Worm (Caenorhabditis elegans) whole organism, mixed stage, embryonic: ENCODE measurements around the gene nsun-5.

ENCODE experiments used
- M03D4.4 ChIP-seq: sonication (generic microtip); optimal IDR thresholded peaks from 2 replicates; lab custom pipeline; 2017; ENCODE audit warnings: mild to moderate bottlenecking, missing genetic modification characterization, missing compliant biosample characterization
- bed-3 ChIP-seq: fragments of 200-800 bp; sonication (Bioruptor generic); optimal IDR thresholded peaks from 3 replicates; lab custom pipeline; 2018; ENCODE audit warnings: mild to moderate bottlenecking, missing genetic modification characterization, moderate library complexity, missing compliant biosample characterization
- blmp-1 ChIP-seq: fragments of 150-350 bp; optimal IDR thresholded peaks from 2 replicates; lab custom pipeline; 2014; ENCODE audit warnings: missing biosample characterization, missing genetic modification characterization
- ceh-39 ChIP-seq: fragments of 150-350 bp; optimal IDR thresholded peaks from 2 replicates; lab custom pipeline; 2014; ENCODE audit warnings: missing biosample characterization, missing genetic modification characterization
- ceh-83 ChIP-seq: fragments of 200-800 bp; sonication (Bioruptor generic); optimal IDR thresholded peaks from 2 replicates; lab custom pipeline; 2018; ENCODE audit warnings: mild to moderate bottlenecking, missing genetic modification characterization, missing compliant biosample characterization
- ces-1 ChIP-seq: fragments of 150-350 bp; optimal IDR thresholded peaks from 2 replicates; lab custom pipeline; 2014; ENCODE audit warnings: missing biosample characterization, missing genetic modification reagents, missing genetic modification characterization
- cnd-1 ChIP-seq: fragments of 200-800 bp; sonication (Bioruptor generic); optimal IDR thresholded peaks from 2 replicates; lab custom pipeline; 2018; ENCODE audit warnings: mild to moderate bottlenecking, missing genetic modification characterization, missing compliant biosample characterization
- drap-1 ChIP-seq: fragments of 200-800 bp; sonication (Bioruptor generic); optimal IDR thresholded peaks from 3 replicates; lab custom pipeline; 2018; ENCODE audit warnings: mild to moderate bottlenecking, missing genetic modification characterization, missing compliant biosample characterization
- elt-1 ChIP-seq: sonication (generic microtip); optimal IDR thresholded peaks from 2 replicates; lab custom pipeline; 2017; ENCODE audit warnings: missing genetic modification characterization, mild to moderate bottlenecking, missing compliant biosample characterization, antibody characterized with exemption, moderate library complexity, borderline replicate concordance; ENCODE audit not compliant: insufficient read depth
- elt-3 ChIP-seq: fragments of 150-350 bp; optimal IDR thresholded peaks from 2 replicates; lab custom pipeline; 2014; ENCODE audit warnings: missing biosample characterization, missing genetic modification characterization
- flh-1 ChIP-seq: fragments of 200-800 bp; sonication (Bioruptor generic); optimal IDR thresholded peaks from 2 replicates; lab custom pipeline; 2018; ENCODE audit warnings: mild to moderate bottlenecking, missing genetic modification characterization, moderate library complexity, missing compliant biosample characterization
- ham-2 ChIP-seq: fragments of 200-800 bp; sonication (Bioruptor generic); optimal IDR thresholded peaks from 2 replicates; lab custom pipeline; 2018; ENCODE audit warnings: mild to moderate bottlenecking, missing genetic modification characterization, missing compliant biosample characterization
- hlh-1 ChIP-seq: fragments of 150-350 bp; optimal IDR thresholded peaks from 2 replicates; lab custom pipeline; 2014; ENCODE audit warnings: missing biosample characterization, missing genetic modification reagents, missing genetic modification characterization
- lin-13 ChIP-seq: fragments of 150-350 bp; optimal IDR thresholded peaks from 2 replicates; lab custom pipeline; 2014; ENCODE audit warnings: missing biosample characterization, missing genetic modification characterization
- lin-32 ChIP-seq: fragments of 200-800 bp; sonication (Bioruptor generic); optimal IDR thresholded peaks from 2 replicates; lab custom pipeline; 2018; ENCODE audit warnings: mild to moderate bottlenecking, missing genetic modification characterization, missing compliant biosample characterization
- lsy-2 ChIP-seq: fragments of 150-350 bp; optimal IDR thresholded peaks from 2 replicates; lab custom pipeline; 2014; ENCODE audit warnings: missing biosample characterization, missing genetic modification characterization
- mab-5 ChIP-seq: fragments of 150-350 bp; optimal IDR thresholded peaks from 2 replicates; lab custom pipeline; 2014; ENCODE audit warnings: missing biosample characterization, missing genetic modification characterization
- mep-1 ChIP-seq: fragments of 150-350 bp; optimal IDR thresholded peaks from 2 replicates; lab custom pipeline; 2017; ENCODE audit warnings: missing biosample characterization, missing genetic modification reagents, missing genetic modification characterization, inconsistent platforms
- mls-2 ChIP-seq: sonication (generic microtip); optimal IDR thresholded peaks from 2 replicates; lab custom pipeline; 2016; ENCODE audit warnings: mild to moderate bottlenecking, missing genetic modification characterization, moderate library complexity, missing compliant biosample characterization
- nhr-2 ChIP-seq: fragments of 150-350 bp; optimal IDR thresholded peaks from 2 replicates; lab custom pipeline; 2014; ENCODE audit warnings: missing biosample characterization, missing genetic modification characterization
- nhr-237 ChIP-seq: fragments of 150-350 bp; optimal IDR thresholded peaks from 2 replicates; lab custom pipeline; 2014; ENCODE audit warnings: missing biosample characterization, missing genetic modification characterization
- nhr-28 ChIP-seq: fragments of 150-350 bp; optimal IDR thresholded peaks from 2 replicates; lab custom pipeline; 2014; ENCODE audit warnings: missing biosample characterization, missing genetic modification characterization
- nhr-76 ChIP-seq: sonication (generic microtip); optimal IDR thresholded peaks from 2 replicates; lab custom pipeline; 2017; ENCODE audit warnings: missing biosample characterization, missing genetic modification characterization
- pha-4 ChIP-seq: fragments of 150-350 bp; optimal IDR thresholded peaks from 2 replicates; lab custom pipeline; 2018; ENCODE audit warnings: missing biosample characterization, missing genetic modification reagents, missing genetic modification characterization
- sptf-1 ChIP-seq: sonication (generic microtip); optimal IDR thresholded peaks from 2 replicates; lab custom pipeline; 2017; ENCODE audit warnings: mild to moderate bottlenecking, missing genetic modification characterization, moderate library complexity, missing compliant biosample characterization
- tbx-8 ChIP-seq: fragments of 200-800 bp; sonication (Bioruptor generic); optimal IDR thresholded peaks from 2 replicates; lab custom pipeline; 2018; ENCODE audit warnings: mild to moderate bottlenecking, missing genetic modification characterization, moderate library complexity, missing compliant biosample characterization
- unc-120 ChIP-seq: sonication (generic microtip); optimal IDR thresholded peaks from 2 replicates; lab custom pipeline; 2017; ENCODE audit warnings: missing genetic modification characterization, missing compliant biosample characterization; ENCODE audit not compliant: poor library complexity, severe bottlenecking
- unc-62 ChIP-seq: fragments of 150-350 bp; optimal IDR thresholded peaks from 2 replicates; lab custom pipeline; 2014; ENCODE audit warnings: missing biosample characterization, missing genetic modification reagents, missing genetic modification characterization
- zip-8 ChIP-seq: fragments of 150-350 bp; optimal IDR thresholded peaks from 2 replicates; lab custom pipeline; 2014; ENCODE audit warnings: missing biosample characterization, missing genetic modification characterization
- ztf-11 ChIP-seq: fragments of 150-350 bp; optimal IDR thresholded peaks from 2 replicates; lab custom pipeline; 2014; ENCODE audit warnings: missing biosample characterization, missing genetic modification characterization

The nsun-5 gene

DNA sequence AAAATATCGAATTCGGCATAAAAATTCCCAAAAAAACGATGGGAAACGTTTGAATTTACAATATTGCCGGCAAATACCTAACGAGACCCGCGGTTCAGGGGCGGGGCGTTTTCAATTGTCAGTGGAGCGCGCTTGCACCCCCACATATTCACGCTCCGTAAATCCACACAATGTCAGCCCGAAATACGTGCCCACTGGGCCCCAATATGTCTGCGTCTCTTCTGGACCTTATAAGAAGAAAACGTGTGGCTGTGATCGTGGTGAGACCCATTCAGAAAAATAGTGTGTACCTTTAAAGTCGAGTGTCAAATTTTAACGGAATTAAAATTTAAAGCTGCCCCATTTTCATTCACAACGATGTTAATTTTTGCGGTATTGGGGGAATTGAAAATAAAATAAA lies 35.1 kb downstream of the nsun-5 start:
- TF ChIP-seq nhr-2 (tag; lab: Kevin White, UChicago), result no peak
- TF ChIP-seq lin-13 (tag; lab: Kevin White, UChicago), result peak; percentile 42
- TF ChIP-seq mep-1 (tag; lab: Kevin White, UChicago), result peak; percentile 10
- no peak for TF ChIP-seq ztf-11 (tag; lab: Kevin White, UChicago)
- TF ChIP-seq hlh-1 (tag; lab: Kevin White, UChicago), result no peak
- no peak for TF ChIP-seq nhr-76 (tag; lab: Kevin White, UChicago)

DNA sequence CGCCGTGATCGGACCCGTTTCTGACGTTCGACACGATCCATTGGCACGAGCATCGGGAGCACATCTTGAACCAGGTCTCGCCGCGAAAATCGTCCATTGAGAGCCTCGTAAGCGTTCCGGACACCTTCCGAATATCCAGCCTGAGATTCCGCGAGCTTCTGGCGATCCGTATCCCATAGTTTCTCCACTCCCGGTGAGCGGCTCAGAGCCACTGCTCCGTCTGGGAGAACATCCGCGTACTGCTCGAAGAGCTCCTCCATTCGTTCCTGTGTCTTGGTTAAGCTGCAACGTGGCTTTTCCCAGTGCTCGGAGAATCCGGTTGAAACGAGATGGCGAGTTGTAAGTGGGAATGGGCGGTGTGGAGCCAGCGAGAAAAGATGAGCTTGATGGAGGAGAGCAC lies 35.7 kb downstream of the nsun-5 start:
- TF ChIP-seq pha-4 (tag; lab: Kevin White, UChicago), result no peak
- TF ChIP-seq ztf-11 (tag; lab: Kevin White, UChicago), result no peak
- no peak for TF ChIP-seq M03D4.4 (tag; lab: Kevin White, UChicago)
- no peak for TF ChIP-seq unc-62
- TF ChIP-seq ceh-39 (tag; lab: Kevin White, UChicago), result no peak
- TF ChIP-seq elt-3, result no peak
- TF ChIP-seq drap-1 (GFP tag; lab: Kevin White, UChicago), result no peak
- TF ChIP-seq sptf-1, result no peak
- TF ChIP-seq ceh-83 (GFP tag; lab: Kevin White, UChicago), result no peak
- no peak for TF ChIP-seq lin-32 (GFP tag; lab: Kevin White, UChicago)
- no peak for TF ChIP-seq hlh-1 (tag; lab: Kevin White, UChicago)
- TF ChIP-seq nhr-28 (tag; lab: Kevin White, UChicago), result no peak
- no peak for TF ChIP-seq bed-3 (GFP tag; lab: Kevin White, UChicago)

DNA sequence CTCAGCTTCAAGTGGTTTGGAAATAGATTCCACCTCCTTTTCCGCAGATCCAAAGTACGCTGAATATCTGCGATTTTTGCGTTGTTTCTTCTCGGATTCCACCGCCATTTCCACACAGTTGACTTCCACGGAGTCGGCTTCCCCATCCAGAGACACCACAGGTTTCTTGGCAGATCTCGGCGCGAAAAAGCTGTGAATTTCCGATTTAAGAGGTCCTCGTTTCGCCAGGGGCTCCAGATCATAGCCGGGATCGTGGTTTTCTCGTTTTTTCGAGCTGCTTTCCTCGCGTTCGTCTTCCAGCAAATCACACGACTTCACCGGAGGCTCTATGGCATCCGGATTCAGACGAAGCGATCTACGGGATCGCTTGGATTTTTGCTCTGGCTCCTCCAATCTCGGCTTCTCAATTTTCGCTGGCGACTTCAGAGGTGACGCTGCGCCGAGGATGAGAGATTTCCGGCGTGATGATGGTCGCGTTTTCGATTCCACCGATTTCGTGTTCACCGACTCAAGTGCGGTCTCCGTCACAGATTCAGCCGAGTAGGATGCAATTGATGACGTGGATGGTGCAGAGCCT lies 39.2 kb downstream of the nsun-5 start:
- TF ChIP-seq ceh-39 (tag; lab: Kevin White, UChicago) (no peak), ztf-11 (tag; lab: Kevin White, UChicago) (no peak), mls-2 (peak; percentile 14)

DNA sequence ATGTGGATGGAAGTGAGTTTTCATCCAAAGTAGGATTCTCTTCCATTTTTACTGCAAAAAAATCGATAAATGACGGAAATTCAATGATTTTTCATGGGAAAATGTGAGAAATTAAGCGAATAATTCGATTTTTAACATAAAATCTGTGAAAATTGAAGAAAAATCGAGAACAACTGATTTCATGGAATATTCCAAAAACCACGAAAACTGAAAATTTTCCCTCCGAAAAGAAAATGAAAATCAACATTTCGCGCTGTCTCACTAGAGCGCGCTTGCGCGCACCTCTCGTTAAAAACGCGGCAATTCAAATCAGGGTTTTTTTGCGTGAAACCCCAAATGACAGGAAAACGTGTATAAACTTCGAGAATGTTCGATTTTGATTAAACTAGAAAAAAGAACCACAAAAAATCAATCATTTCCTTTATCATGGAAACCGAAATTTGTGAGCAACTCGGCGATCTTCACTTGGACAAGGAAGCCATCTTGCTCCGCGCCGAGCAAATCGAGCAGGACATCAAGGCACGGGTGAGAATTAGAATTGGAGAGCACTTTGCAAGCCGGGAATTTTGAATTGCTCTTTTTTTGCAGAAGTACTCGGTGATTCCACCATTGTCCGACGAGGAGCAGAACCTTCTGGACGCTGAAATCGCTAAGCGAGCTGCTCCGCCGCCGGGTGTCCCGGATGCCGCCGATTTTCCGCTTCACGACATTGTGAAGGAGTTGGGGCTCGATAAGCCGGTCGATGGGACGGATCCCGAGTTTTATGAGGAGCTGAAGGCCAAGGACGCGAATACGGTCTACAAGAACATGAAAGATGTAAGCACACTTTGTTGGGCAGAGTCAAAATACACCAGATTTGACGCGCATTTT lies 41.2 kb downstream of the nsun-5 start, which contains the start of the genes Y53F4B.9 and Y53F4B.11:
TSS of gene Y53F4B.9 (minus strand) at position 51 of the 870 bp plus-strand sequence.
TSS of gene Y53F4B.11 (plus strand) at position 383 of the 870 bp plus-strand sequence.
- no peak for TF ChIP-seq ztf-11 (tag; lab: Kevin White, UChicago)
- TF ChIP-seq pha-4 (tag; lab: Kevin White, UChicago), result peak; percentile 34
- TF ChIP-seq flh-1, result no peak
- no peak for TF ChIP-seq tbx-8 (GFP tag; lab: Kevin White, UChicago)
- peak; percentile 32 for TF ChIP-seq sptf-1
- no peak for TF ChIP-seq bed-3 (GFP tag; lab: Kevin White, UChicago)
- no peak for TF ChIP-seq cnd-1 (tag; lab: Kevin White, UChicago)
- TF ChIP-seq hlh-1 (tag; lab: Kevin White, UChicago), result peak; percentile 31
- TF ChIP-seq ces-1 (GFP tag; lab: Kevin White, UChicago), result peak; percentile 65
- peak; percentile 83 for TF ChIP-seq nhr-237 (tag; lab: Kevin White, UChicago)
- peak; percentile 24 for TF ChIP-seq lin-13 (tag; lab: Kevin White, UChicago)
- no peak for TF ChIP-seq unc-120 (tag; lab: Kevin White, UChicago)
- TF ChIP-seq drap-1 (GFP tag; lab: Kevin White, UChicago), result no peak
- TF ChIP-seq lsy-2 (tag; lab: Kevin White, UChicago), result peak; percentile 74
- peak; percentile 24 for TF ChIP-seq nhr-2 (tag; lab: Kevin White, UChicago)
- peak; percentile 94 for TF ChIP-seq mep-1 (tag; lab: Kevin White, UChicago)
- TF ChIP-seq elt-1 (tag; lab: Kevin White, UChicago), result no peak
- peak; percentile 28 for TF ChIP-seq unc-62
- no peak for TF ChIP-seq lin-32 (GFP tag; lab: Kevin White, UChicago)
- TF ChIP-seq zip-8 (tag; lab: Kevin White, UChicago), result no peak
- no peak for TF ChIP-seq nhr-28 (tag; lab: Kevin White, UChicago)
- no peak for TF ChIP-seq nhr-76 (tag; lab: Kevin White, UChicago)
- peak; percentile 44 for TF ChIP-seq ceh-39 (tag; lab: Kevin White, UChicago)

ce11 chrII:15014380-15014779 lies 45.0 kb downstream of the nsun-5 start, which contains the start of gene Y53F4B.51:
Y53F4B.51 (minus strand) TSS chrII:15014442.
- TF ChIP-seq mab-5, result no peak
- no peak for TF ChIP-seq lin-13 (tag; lab: Kevin White, UChicago)
- TF ChIP-seq lsy-2 (tag; lab: Kevin White, UChicago), result no peak
- TF ChIP-seq ceh-39 (tag; lab: Kevin White, UChicago), result no peak
- no peak for TF ChIP-seq bed-3 (GFP tag; lab: Kevin White, UChicago)
- no peak for TF ChIP-seq pha-4 (tag; lab: Kevin White, UChicago)
- TF ChIP-seq blmp-1 (tag; lab: Kevin White, UChicago), result no peak
- no peak for TF ChIP-seq elt-3
- TF ChIP-seq ham-2 (GFP tag; lab: Kevin White, UChicago), result no peak
- no peak for TF ChIP-seq mls-2
